Worm (Caenorhabditis elegans): Measurements from ENCODE around the gene D2096.12.
A peak's percentile ranks its signal among the peaks of the same experiment; 100 is the strongest.

The D2096.12 gene

ce11 chrIV:8363163-8363562 lies at the start of gene D2096.12:
D2096.12 (plus strand) TSS chrIV:8363463.
- TF ChIP-seq med-1 (GFP tag; optimal IDR thresholded peaks at IDR 0.05; ENCODE audit: insufficient read depth): no peak
- no peak for TF ChIP-seq T22C8.4 (GFP tag; IDR thresholded peaks at IDR 0.05)

ce11 chrIV:8317800-8318199 lies 45.5 kb upstream of the D2096.12 start:
- no peak for TF ChIP-seq ztf-23 (GFP tag; IDR thresholded peaks at IDR 0.05)
- no peak for TF ChIP-seq tab-1 (GFP tag; IDR thresholded peaks at IDR 0.05)
- TF ChIP-seq cog-1 (tag; optimal IDR thresholded peaks at IDR 0.05): no peak

- TF ChIP-seq klf-2 (GFP tag; conservative IDR thresholded peaks at IDR 0.05) (no peak), ztf-29 (GFP tag; IDR thresholded peaks at IDR 0.05) (no peak), med-1 (GFP tag; optimal IDR thresholded peaks at IDR 0.05; ENCODE audit: insufficient read depth) (no peak), ztf-23 (GFP tag; IDR thresholded peaks at IDR 0.05) (no peak), flt-1 (GFP tag; IDR thresholded peaks at IDR 0.05) (no peak)
These were observed 44.5 kb upstream of the D2096.12 start for ce11 chrIV:8318799-8319198.

ce11 chrIV:8325667-8326066 lies 37.6 kb upstream of the D2096.12 start, which contains the start of gene F35H10.3:
F35H10.3 (plus strand) TSS chrIV:8325967.
- TF ChIP-seq ztf-23 (GFP tag; IDR thresholded peaks at IDR 0.05) (no peak), cog-1 (tag; optimal IDR thresholded peaks at IDR 0.05) (no peak), med-1 (GFP tag; optimal IDR thresholded peaks at IDR 0.05; ENCODE audit: insufficient read depth) (no peak), ref-1 (GFP tag; conservative IDR thresholded peaks at IDR 0.05) (no peak), tab-1 (GFP tag; IDR thresholded peaks at IDR 0.05) (no peak), T22C8.4 (GFP tag; IDR thresholded peaks at IDR 0.05) (no peak), flt-1 (GFP tag; IDR thresholded peaks at IDR 0.05) (no peak), ztf-29 (GFP tag; IDR thresholded peaks at IDR 0.05) (no peak), klf-2 (GFP tag; conservative IDR thresholded peaks at IDR 0.05) (no peak)

- TF ChIP-seq cog-1 (tag; optimal IDR thresholded peaks at IDR 0.05) (no peak), ztf-29 (GFP tag; IDR thresholded peaks at IDR 0.05) (no peak), klf-2 (GFP tag; conservative IDR thresholded peaks at IDR 0.05) (no peak), ztf-23 (GFP tag; IDR thresholded peaks at IDR 0.05) (no peak), med-1 (GFP tag; optimal IDR thresholded peaks at IDR 0.05; ENCODE audit: insufficient read depth) (no peak)
These were observed 34.4 kb upstream of the D2096.12 start, which contains the start of gene F35H10.2 for ce11 chrIV:8328913-8329312. F35H10.2 (plus strand) TSS chrIV:8329213.

- TF ChIP-seq ref-1 (GFP tag; conservative IDR thresholded peaks at IDR 0.05) (no peak), tab-1 (GFP tag; IDR thresholded peaks at IDR 0.05) (no peak)
These were observed 30.7 kb upstream of the D2096.12 start, which contains the start of gene lys-10 for ce11 chrIV:8332526-8332925. lys-10 (plus strand) TSS chrIV:8332826.

- TF ChIP-seq flt-1 (GFP tag; IDR thresholded peaks at IDR 0.05) (no peak), ztf-29 (GFP tag; IDR thresholded peaks at IDR 0.05) (no peak), cog-1 (tag; optimal IDR thresholded peaks at IDR 0.05) (no peak), klf-2 (GFP tag; conservative IDR thresholded peaks at IDR 0.05) (no peak), T22C8.4 (GFP tag; IDR thresholded peaks at IDR 0.05) (no peak), tab-1 (GFP tag; IDR thresholded peaks at IDR 0.05) (no peak), ztf-23 (GFP tag; IDR thresholded peaks at IDR 0.05) (no peak), ref-1 (GFP tag; conservative IDR thresholded peaks at IDR 0.05) (no peak), med-1 (GFP tag; optimal IDR thresholded peaks at IDR 0.05; ENCODE audit: insufficient read depth) (no peak)
These were observed 30.2 kb upstream of the D2096.12 start for ce11 chrIV:8333034-8333433.

ce11 chrIV:8333554-8333953 lies 29.7 kb upstream of the D2096.12 start:
- no peak for TF ChIP-seq ztf-23 (GFP tag; IDR thresholded peaks at IDR 0.05)
- no peak for TF ChIP-seq tab-1 (GFP tag; IDR thresholded peaks at IDR 0.05)
- TF ChIP-seq T22C8.4 (GFP tag; IDR thresholded peaks at IDR 0.05): no peak
- TF ChIP-seq flt-1 (GFP tag; IDR thresholded peaks at IDR 0.05): no peak
- TF ChIP-seq cog-1 (tag; optimal IDR thresholded peaks at IDR 0.05): no peak
- no peak for TF ChIP-seq ztf-29 (GFP tag; IDR thresholded peaks at IDR 0.05)
- no peak for TF ChIP-seq med-1 (GFP tag; optimal IDR thresholded peaks at IDR 0.05; ENCODE audit: insufficient read depth)
- no peak for TF ChIP-seq klf-2 (GFP tag; conservative IDR thresholded peaks at IDR 0.05)
- no peak for TF ChIP-seq ref-1 (GFP tag; conservative IDR thresholded peaks at IDR 0.05)

ce11 chrIV:8333954-8333987 lies 29.5 kb upstream of the D2096.12 start, which contains the start of gene his-31:
his-31 (minus strand) TSS chrIV:8333983.
- TF ChIP-seq tab-1 (GFP tag; IDR thresholded peaks at IDR 0.05) (no peak), T22C8.4 (GFP tag; IDR thresholded peaks at IDR 0.05) (no peak), ztf-29 (GFP tag; IDR thresholded peaks at IDR 0.05) (no peak), flt-1 (GFP tag; IDR thresholded peaks at IDR 0.05) (no peak), med-1 (GFP tag; optimal IDR thresholded peaks at IDR 0.05; ENCODE audit: insufficient read depth) (no peak), ztf-23 (GFP tag; IDR thresholded peaks at IDR 0.05) (no peak), cog-1 (tag; optimal IDR thresholded peaks at IDR 0.05) (no peak), klf-2 (GFP tag; conservative IDR thresholded peaks at IDR 0.05) (no peak), ref-1 (GFP tag; conservative IDR thresholded peaks at IDR 0.05) (no peak)

ce11 chrIV:8333988-8334863 lies 29.0 kb upstream of the D2096.12 start, which contains the start of gene his-32:
his-32 (plus strand) TSS chrIV:8334305.
- TF ChIP-seq ztf-29 (GFP tag; IDR thresholded peaks at IDR 0.05) (peak; percentile 14; the same call in 1 of the 2 replicates), tab-1 (GFP tag; IDR thresholded peaks at IDR 0.05) (no peak), ref-1 (GFP tag; conservative IDR thresholded peaks at IDR 0.05) (no peak; the same call in 1 of the 2 replicates), flt-1 (GFP tag; IDR thresholded peaks at IDR 0.05) (peak; percentile 86), T22C8.4 (GFP tag; IDR thresholded peaks at IDR 0.05) (no peak), klf-2 (GFP tag; conservative IDR thresholded peaks at IDR 0.05) (no peak), ztf-23 (GFP tag; IDR thresholded peaks at IDR 0.05) (no peak), cog-1 (tag; optimal IDR thresholded peaks at IDR 0.05) (peak; percentile 87), med-1 (GFP tag; optimal IDR thresholded peaks at IDR 0.05; ENCODE audit: insufficient read depth) (no peak)
